In genomic region chr3R:21948081-21948480, dm6 we compare ENCODE assay signal across 4 fruit fly cellular contexts.
TF ChIP-seq lines count a peak whose summit lies in the region.

No protein-coding gene starts in this region.

- TF ChIP-seq CTCF in whole organism, embryonic (GFP tag; optimal IDR thresholded peaks at IDR 0.05; lab: Kevin White, UChicago) = no peak

TF ChIP-seq in whole organism, adult, 20 proteins besides CTCF, POLR2A, EP300 and RAD21:
- TF ChIP-seq CG12768 (GFP tag; optimal IDR thresholded peaks at IDR 0.05; lab: Kevin White, UChicago) (peak; percentile 46), CG7045 (GFP tag; optimal IDR thresholded peaks at IDR 0.05; lab: Kevin White, UChicago) (no peak)

TF ChIP-seq in whole organism, embryonic, 481 proteins besides CTCF, POLR2A, EP300 and RAD21:
- TF ChIP-seq lilli (GFP tag; optimal IDR thresholded peaks at IDR 0.05; lab: Kevin White, UChicago) = no peak
- no peak for TF ChIP-seq CG4424 (GFP tag; optimal IDR thresholded peaks at IDR 0.05; lab: Kevin White, UChicago)
- TF ChIP-seq nom (GFP tag; optimal IDR thresholded peaks at IDR 0.05; lab: Kevin White, UChicago) = peak; percentile 69
- TF ChIP-seq ara (GFP tag; IDR thresholded peaks at IDR 0.05; lab: Robert Waterston, UW) = no peak
- TF ChIP-seq Drgx (GFP tag; IDR thresholded peaks at IDR 0.05; lab: Robert Waterston, UW) = 0 out of 2 replicates have a peak, but pooled peaks have one; percentile 11
TF ChIP-seq in whole organism, embryonic: peak in this region for 2.

TF ChIP-seq in whole organism, prepupa, 60 proteins besides CTCF, POLR2A, EP300 and RAD21:
- TF ChIP-seq CG10631 (GFP tag; optimal IDR thresholded peaks at IDR 0.05; lab: Kevin White, UChicago) = no peak
- no peak for TF ChIP-seq vri (GFP tag; optimal IDR thresholded peaks at IDR 0.05; lab: Kevin White, UChicago)
- no peak for TF ChIP-seq CG11762 (GFP tag; optimal IDR thresholded peaks at IDR 0.05; lab: Kevin White, UChicago; ENCODE audit: insufficient read depth)
- no peak for TF ChIP-seq Hr39 (GFP tag; optimal IDR thresholded peaks at IDR 0.05; lab: Kevin White, UChicago)
- TF ChIP-seq CG6854 (GFP tag; optimal IDR thresholded peaks at IDR 0.05; lab: Kevin White, UChicago) = no peak
- no peak for TF ChIP-seq CG11902 (GFP tag; optimal IDR thresholded peaks at IDR 0.05; lab: Kevin White, UChicago)
- no peak for TF ChIP-seq esn (GFP tag; optimal IDR thresholded peaks at IDR 0.05; lab: Kevin White, UChicago)
- TF ChIP-seq Ets96B (tag; optimal IDR thresholded peaks at IDR 0.05; lab: Kevin White, UChicago) = peak; percentile 36
- no peak for TF ChIP-seq pdm3 (GFP tag; optimal IDR thresholded peaks at IDR 0.05; lab: Kevin White, UChicago)
- peak; percentile 8 for TF ChIP-seq Eip78C (GFP tag; lab: Kevin White, UChicago)
- TF ChIP-seq fkh (GFP tag; optimal IDR thresholded peaks at IDR 0.05; lab: Kevin White, UChicago) = no peak
- peak; percentile 47; the same call in 2 of the 3 replicates for TF ChIP-seq CG6163 (GFP tag; IDR thresholded peaks at IDR 0.05; lab: Robert Waterston, UW)
- TF ChIP-seq dsx (GFP tag; optimal IDR thresholded peaks at IDR 0.05; lab: Kevin White, UChicago; ENCODE audit: poor library complexity, severe bottlenecking) = peak; percentile 55
- peak; percentile 5 for TF ChIP-seq CG9139 (GFP tag; optimal IDR thresholded peaks at IDR 0.05; lab: Kevin White, UChicago)
- TF ChIP-seq topi (GFP tag; optimal IDR thresholded peaks at IDR 0.05; lab: Kevin White, UChicago) = no peak
- peak; percentile 50; the same call in 2 of the 3 replicates for TF ChIP-seq eg (GFP tag; IDR thresholded peaks at IDR 0.05; lab: Robert Waterston, UW)
- no peak for TF ChIP-seq Gug (GFP tag; IDR thresholded peaks at IDR 0.05; lab: Robert Waterston, UW)
- no peak for TF ChIP-seq svp (GFP tag; lab: Kevin White, UChicago)
- peak; percentile 42 for TF ChIP-seq CG10669 (GFP tag; optimal IDR thresholded peaks at IDR 0.05; lab: Kevin White, UChicago)
- TF ChIP-seq fd85E (GFP tag; optimal IDR thresholded peaks at IDR 0.05; lab: Kevin White, UChicago) = no peak
- TF ChIP-seq spab (GFP tag; optimal IDR thresholded peaks at IDR 0.05; lab: Kevin White, UChicago) = no peak
- TF ChIP-seq lz (GFP tag; optimal IDR thresholded peaks at IDR 0.05; lab: Kevin White, UChicago) = no peak
- no peak for TF ChIP-seq dac (GFP tag; optimal IDR thresholded peaks at IDR 0.05; lab: Kevin White, UChicago)
- TF ChIP-seq ss (GFP tag; optimal IDR thresholded peaks at IDR 0.05; lab: Kevin White, UChicago) = peak in 1 of 2 experiments; percentile 14
- TF ChIP-seq acj6 (GFP tag; optimal IDR thresholded peaks at IDR 0.05; lab: Kevin White, UChicago) = no peak
- no peak for TF ChIP-seq Sox102F (GFP tag; optimal IDR thresholded peaks at IDR 0.05; lab: Kevin White, UChicago)
- peak; percentile 28 for TF ChIP-seq CG1621 (tag; optimal IDR thresholded peaks at IDR 0.05; lab: Kevin White, UChicago)

TF ChIP-seq in whole organism, pupa, 21 proteins besides CTCF, POLR2A, EP300 and RAD21:
- no peak for TF ChIP-seq CG4496 (GFP tag; IDR thresholded peaks at IDR 0.05; lab: Robert Waterston, UW)
- no peak for TF ChIP-seq CG34367 (tag; optimal IDR thresholded peaks at IDR 0.05; lab: Kevin White, UChicago)
- no peak for TF ChIP-seq EcR (GFP tag; optimal IDR thresholded peaks at IDR 0.05; lab: Kevin White, UChicago)
- TF ChIP-seq CG9948 (tag; optimal IDR thresholded peaks at IDR 0.05; lab: Kevin White, UChicago) = no peak
- no peak for TF ChIP-seq CG17806 (tag; optimal IDR thresholded peaks at IDR 0.05; lab: Kevin White, UChicago)
- TF ChIP-seq Pif1B (GFP tag; optimal IDR thresholded peaks at IDR 0.05; lab: Kevin White, UChicago) = no peak
- no peak for TF ChIP-seq CG8301 (tag; optimal IDR thresholded peaks at IDR 0.05; lab: Kevin White, UChicago)
- 0 out of 2 replicates have a peak, but pooled peaks have one; percentile 14 for TF ChIP-seq rn (GFP tag; IDR thresholded peaks at IDR 0.05; lab: Robert Waterston, UW)
- no peak for TF ChIP-seq Pif1A (GFP tag; optimal IDR thresholded peaks at IDR 0.05; lab: Kevin White, UChicago)
- TF ChIP-seq CG32121 (GFP tag; IDR thresholded peaks at IDR 0.05; lab: Robert Waterston, UW) = peak; percentile 49; the same call in 1 of the 2 replicates
- no peak for TF ChIP-seq CG15710 (tag; optimal IDR thresholded peaks at IDR 0.05; lab: Kevin White, UChicago)
- peak; percentile 74 for TF ChIP-seq CG13204 (GFP tag; optimal IDR thresholded peaks at IDR 0.05; lab: Kevin White, UChicago)
- no peak for TF ChIP-seq Snoo (tag; optimal IDR thresholded peaks at IDR 0.05; lab: Kevin White, UChicago)
- TF ChIP-seq CG12605 (GFP tag; IDR thresholded peaks at IDR 0.05; lab: Robert Waterston, UW) = no peak
- no peak for TF ChIP-seq CG14655 (GFP tag; optimal IDR thresholded peaks at IDR 0.05; lab: Kevin White, UChicago)
- peak; percentile 59; the same call in 2 of the 3 replicates for TF ChIP-seq fd96Ca (GFP tag; IDR thresholded peaks at IDR 0.05; lab: Robert Waterston, UW)
- TF ChIP-seq D1 (tag; optimal IDR thresholded peaks at IDR 0.05; lab: Kevin White, UChicago) = no peak
- TF ChIP-seq CG10348 (GFP tag; IDR thresholded peaks at IDR 0.05; lab: Robert Waterston, UW) = no peak
- TF ChIP-seq Ets98B (GFP tag; IDR thresholded peaks at IDR 0.05; lab: Robert Waterston, UW) = peak; percentile 43
- TF ChIP-seq gl (tag; optimal IDR thresholded peaks at IDR 0.05; lab: Kevin White, UChicago) = peak; percentile 20
- peak; percentile 32 for TF ChIP-seq CG8159 (tag; optimal IDR thresholded peaks at IDR 0.05; lab: Kevin White, UChicago)
TF ChIP-seq in whole organism, pupa: peak in this region for 7.
